Fruit fly (Drosophila melanogaster): ENCODE data around the gene Msp300.

Msp300 gene

DNA sequence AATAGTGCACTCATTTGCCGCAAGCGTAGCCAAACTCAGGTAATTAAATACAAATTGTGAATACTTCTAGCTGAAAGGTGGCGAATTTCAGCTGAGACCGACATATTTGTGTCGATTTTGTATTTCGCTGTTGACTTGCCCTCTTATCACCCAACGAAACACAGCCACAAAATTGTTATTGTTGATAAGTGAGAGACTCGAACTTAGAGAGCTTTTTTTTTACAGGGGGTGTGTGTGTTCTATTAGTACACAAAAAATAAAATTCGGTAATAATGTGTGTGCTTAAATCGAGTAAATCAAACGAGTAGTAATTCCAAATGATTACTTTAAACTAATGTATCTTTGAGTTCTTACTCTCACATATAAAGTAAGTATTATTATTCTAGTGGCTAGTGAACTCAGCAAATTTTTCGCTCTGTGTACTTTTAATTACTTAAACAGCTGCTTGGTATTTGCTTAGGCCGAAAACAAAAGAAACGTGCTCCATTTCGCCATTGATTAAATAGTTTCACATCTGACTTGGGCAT, 39.7 kb upstream of the Msp300 start (continued):
- no peak for TF ChIP-seq mld (GFP tag; IDR thresholded peaks at IDR 0.05; ENCODE audit: partially characterized antibody)
- peak; percentile 50 for TF ChIP-seq fu2 (GFP tag; optimal IDR thresholded peaks at IDR 0.05)
- TF ChIP-seq grau (tag; optimal IDR thresholded peaks at IDR 0.05): peak; percentile 61
- peak; percentile 46; the same call in 1 of the 2 replicates for TF ChIP-seq CG4730 (GFP tag; IDR thresholded peaks at IDR 0.05)
- TF ChIP-seq Aef1 (GFP tag; IDR thresholded peaks at IDR 0.05): 0 out of 3 replicates have a peak, but pooled peaks have one; percentile 46
- TF ChIP-seq CG18619 (GFP tag; optimal IDR thresholded peaks at IDR 0.05): peak; percentile 60
- TF ChIP-seq pros (GFP tag; optimal IDR thresholded peaks at IDR 0.05): no peak
- no peak for TF ChIP-seq crol (GFP tag; IDR thresholded peaks at IDR 0.05)
- no peak for TF ChIP-seq CG10431 (GFP tag; optimal IDR thresholded peaks at IDR 0.05)
- TF ChIP-seq Jarid2 (GFP tag; optimal IDR thresholded peaks at IDR 0.05): peak; percentile 12
- TF ChIP-seq E2f2 (GFP tag; IDR thresholded peaks at IDR 0.05): peak; percentile 47; the same call in 1 of the 2 replicates
- TF ChIP-seq Max (GFP tag; optimal IDR thresholded peaks at IDR 0.05): peak; percentile 25
- TF ChIP-seq CG43689 (GFP tag; IDR thresholded peaks at IDR 0.05): 0 out of 2 replicates have a peak, but pooled peaks have one; percentile 36
- peak; percentile 87 for TF ChIP-seq CG14014 (GFP tag; IDR thresholded peaks at IDR 0.05)
- peak; percentile 71 for TF ChIP-seq maf-S (GFP tag; optimal IDR thresholded peaks at IDR 0.05)
- TF ChIP-seq Rx (GFP tag; IDR thresholded peaks at IDR 0.05): peak; percentile 58
- TF ChIP-seq kay (GFP tag; optimal IDR thresholded peaks at IDR 0.05): peak; percentile 74
- no peak for TF ChIP-seq Stat92E (GFP tag; optimal IDR thresholded peaks at IDR 0.05)
- TF ChIP-seq YL-1 (GFP tag; optimal IDR thresholded peaks at IDR 0.05): no peak
- no peak for TF ChIP-seq CG16813 (GFP tag; IDR thresholded peaks at IDR 0.05; ENCODE audit: partially characterized antibody)

- TF ChIP-seq Hand (GFP tag; optimal IDR thresholded peaks at IDR 0.05) (no peak), pfk (GFP tag; optimal IDR thresholded peaks at IDR 0.05) (peak; percentile 88), seq (GFP tag; IDR thresholded peaks at IDR 0.05) (no peak), Med (GFP tag) (peak; percentile 64), ham (GFP tag; IDR thresholded peaks at IDR 0.05) (no peak), CG31441 (GFP tag; IDR thresholded peaks at IDR 0.05) (no peak), lab (GFP tag; optimal IDR thresholded peaks at IDR 0.05) (peak; percentile 35), dimm (GFP tag; IDR thresholded peaks at IDR 0.05) (no peak), insv (GFP tag; optimal IDR thresholded peaks at IDR 0.05) (no peak), ewg (GFP tag; optimal IDR thresholded peaks at IDR 0.05) (peak; percentile 96), sima (GFP tag; optimal IDR thresholded peaks at IDR 0.05) (no peak), Scr (GFP tag; IDR thresholded peaks at IDR 0.05; ENCODE audit: partially characterized antibody) (no peak), en (GFP tag; optimal IDR thresholded peaks at IDR 0.05) (no peak), CG15073 (GFP tag; optimal IDR thresholded peaks at IDR 0.05) (no peak), CG16813 (GFP tag; IDR thresholded peaks at IDR 0.05; ENCODE audit: partially characterized antibody) (no peak), ab (GFP tag; optimal IDR thresholded peaks at IDR 0.05) (no peak), CG8765 (GFP tag; IDR thresholded peaks at IDR 0.05) (no peak), CG10431 (GFP tag; optimal IDR thresholded peaks at IDR 0.05) (no peak), pros (GFP tag; optimal IDR thresholded peaks at IDR 0.05) (no peak), CG18764 (GFP tag; optimal IDR thresholded peaks at IDR 0.05) (no peak), Atf6 (GFP tag; IDR thresholded peaks at IDR 0.05) (no peak), HLH3B (GFP tag; IDR thresholded peaks at IDR 0.05) (no peak), usp (GFP tag; optimal IDR thresholded peaks at IDR 0.05) (no peak), her (GFP tag; optimal IDR thresholded peaks at IDR 0.05) (no peak), Blimp-1 (GFP tag; optimal IDR thresholded peaks at IDR 0.05) (no peak), CTCF (GFP tag; optimal IDR thresholded peaks at IDR 0.05) (no peak), CG4854 (GFP tag; optimal IDR thresholded peaks at IDR 0.05) (no peak), CG6765 (GFP tag; optimal IDR thresholded peaks at IDR 0.05) (peak; percentile 24), dati (GFP tag; IDR thresholded peaks at IDR 0.05) (no peak), Hmr (GFP tag; optimal IDR thresholded peaks at IDR 0.05) (peak; percentile 20), tin (GFP tag; optimal IDR thresholded peaks at IDR 0.05) (no peak), zfh1 (GFP tag; IDR thresholded peaks at IDR 0.05) (no peak), hb (GFP tag; IDR thresholded peaks at IDR 0.05; ENCODE audit: partially characterized antibody) (peak; percentile 22; the same call in 1 of the 3 replicates)
These were observed 37.8 kb upstream of the Msp300 start for dm6 chr2L:5062799-5063404.

Data from whole organism, embryonic.